Fruit fly (Drosophila melanogaster) Kc167 (cell line): ENCODE results near the gene CG11381.

ENCODE experiments used
- Myc ChIP-seq: fragments of >200 bp; optimal IDR thresholded peaks from 2 replicates; lab custom pipeline; 2017; ENCODE audit warnings: missing external identifiers
- Sin3A ChIP-seq: fragments of >200 bp; optimal IDR thresholded peaks from 2 replicates; lab custom pipeline; 2018; ENCODE audit warnings: missing external identifiers
- h ChIP-seq: fragments of >200 bp; optimal IDR thresholded peaks from 3 replicates; lab custom pipeline; 2018; ENCODE audit warnings: missing external identifiers
- insv ChIP-seq: fragments of >200 bp; optimal IDR thresholded peaks from 3 replicates; lab custom pipeline; 2018; ENCODE audit warnings: missing external identifiers
- psq ChIP-seq: fragments of >200 bp; optimal IDR thresholded peaks from 2 replicates; lab custom pipeline; 2017; ENCODE audit warnings: missing external identifiers
- ttk ChIP-seq: sonication (Bioruptor generic); optimal IDR thresholded peaks from 2 replicates; lab custom pipeline; 2017; ENCODE audit warnings: missing external identifiers

CG11381 gene

DNA sequence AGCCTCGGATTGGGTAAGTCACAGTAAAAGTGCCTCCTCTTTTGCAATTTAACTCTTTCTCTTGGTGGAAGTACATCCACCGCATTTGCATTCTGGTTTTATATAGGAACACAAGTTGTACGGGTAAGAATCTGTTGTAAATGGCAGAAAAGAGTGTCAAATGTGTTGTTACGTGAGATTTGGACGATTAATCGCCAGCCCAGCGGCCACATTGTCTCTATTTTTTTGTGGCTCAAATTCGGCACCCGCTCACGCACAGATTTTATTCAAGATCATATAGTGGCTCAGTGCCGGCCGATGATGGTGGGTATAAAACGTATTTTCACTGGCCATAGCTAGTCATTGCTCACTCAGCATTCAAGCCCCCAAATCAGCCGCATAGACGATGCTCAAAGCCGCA, at the start of gene CG11381:
CG11381 (plus strand) TSS at position 301 of the 400 bp plus-strand sequence.
- TF ChIP-seq Sin3A (lab: Kevin White, UChicago) (no peak), insv (no peak), h (lab: Kevin White, UChicago) (no peak), Myc (lab: Kevin White, UChicago) (no peak), psq (no peak), ttk (lab: Kevin White, UChicago) (no peak)

DNA sequence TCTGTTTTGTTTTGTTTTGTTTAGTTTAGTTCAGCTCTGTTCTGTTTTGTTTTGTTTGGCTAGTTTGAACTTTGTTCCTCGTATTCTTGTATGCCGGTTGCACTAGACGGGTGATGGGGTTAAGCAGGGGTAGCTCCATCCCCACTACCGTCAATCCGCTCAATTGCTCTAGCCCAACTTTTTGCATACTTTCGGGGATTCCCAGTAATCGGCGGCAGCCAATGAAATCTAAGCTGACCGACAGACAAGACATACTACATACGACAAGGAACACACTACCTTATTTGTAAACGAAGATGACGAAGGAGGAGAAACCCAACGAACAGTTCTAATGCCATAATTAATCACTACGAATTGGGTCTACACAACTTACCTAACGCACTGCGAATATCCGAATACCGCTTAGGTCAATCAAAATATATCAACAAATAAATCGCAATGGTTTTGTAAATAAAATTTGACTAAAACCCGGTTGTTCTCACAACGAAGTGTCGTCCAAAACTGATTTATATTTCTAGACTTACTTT, 41.6 kb upstream of the CG11381 start, which contains the start of gene eIF4E7:
eIF4E7 (minus strand) TSS at position 477 of the 527 bp plus-strand sequence.
- TF ChIP-seq h (lab: Kevin White, UChicago) (no peak), insv (no peak), psq (no peak), Sin3A (lab: Kevin White, UChicago) (no peak), Myc (lab: Kevin White, UChicago) (no peak), ttk (lab: Kevin White, UChicago) (no peak)

DNA sequence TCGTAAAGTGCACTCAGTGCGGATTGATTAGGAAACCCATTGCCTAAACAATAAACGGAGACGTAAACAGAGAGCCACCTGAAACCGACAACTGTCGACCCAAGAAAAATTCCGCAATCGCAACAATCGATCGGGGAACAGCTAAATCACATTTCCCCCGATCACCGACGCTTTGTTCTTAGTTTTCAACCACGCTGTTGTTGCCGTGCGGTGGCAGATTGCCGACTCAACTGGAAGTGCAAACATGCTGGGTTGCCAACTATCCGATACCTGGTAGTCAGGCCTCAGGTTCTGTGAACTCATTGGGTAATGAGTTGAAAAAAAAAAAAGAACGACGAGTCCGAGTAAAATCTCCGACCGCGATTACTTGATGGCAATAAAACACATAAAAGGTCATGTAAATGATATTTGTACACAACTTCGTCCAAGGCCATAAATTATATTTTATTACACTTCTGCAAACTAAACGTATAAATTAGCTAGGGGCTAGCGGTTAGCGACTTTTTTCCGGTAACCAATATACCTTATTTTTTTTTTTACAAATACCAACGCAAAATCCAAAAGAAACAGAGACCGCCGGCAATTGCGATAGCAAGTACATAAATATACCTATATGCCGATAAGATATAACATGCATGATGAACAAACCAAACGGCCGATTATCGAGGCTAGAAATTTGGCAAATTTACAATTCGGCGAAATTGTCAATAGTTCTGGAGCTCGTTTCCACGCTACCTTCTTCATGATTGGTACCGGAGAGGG, 33.3 kb upstream of the CG11381 start, which contains the start of gene CG11378:
CG11378 (plus strand) TSS at position 712 of the 762 bp plus-strand sequence.
- no peak for TF ChIP-seq h (lab: Kevin White, UChicago)
- no peak for TF ChIP-seq ttk (lab: Kevin White, UChicago)
- TF ChIP-seq psq, result no peak
- no peak for TF ChIP-seq Sin3A (lab: Kevin White, UChicago)
- TF ChIP-seq Myc (lab: Kevin White, UChicago), result no peak

DNA sequence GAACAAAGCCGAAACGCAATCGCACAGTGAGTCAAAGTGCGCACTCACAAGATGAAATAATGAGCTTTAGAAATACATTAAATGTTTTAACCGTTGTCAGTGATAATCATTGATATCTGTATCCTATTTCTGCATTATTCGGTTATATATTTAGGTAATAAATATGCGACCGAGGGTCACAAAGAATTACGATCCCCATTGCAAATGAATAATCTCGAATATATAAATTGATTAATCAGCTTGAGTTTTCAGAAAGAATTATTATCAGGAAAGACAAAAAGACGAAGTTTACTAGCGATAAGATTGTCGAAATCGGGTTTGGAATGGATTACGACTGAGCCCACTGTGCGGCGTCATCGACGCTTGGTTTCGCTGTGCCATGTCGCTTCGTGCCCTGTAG, 32.6 kb upstream of the CG11381 start:
- TF ChIP-seq insv (no peak), ttk (lab: Kevin White, UChicago) (no peak), psq (no peak), Sin3A (lab: Kevin White, UChicago) (no peak), h (lab: Kevin White, UChicago) (no peak), Myc (lab: Kevin White, UChicago) (no peak)

DNA sequence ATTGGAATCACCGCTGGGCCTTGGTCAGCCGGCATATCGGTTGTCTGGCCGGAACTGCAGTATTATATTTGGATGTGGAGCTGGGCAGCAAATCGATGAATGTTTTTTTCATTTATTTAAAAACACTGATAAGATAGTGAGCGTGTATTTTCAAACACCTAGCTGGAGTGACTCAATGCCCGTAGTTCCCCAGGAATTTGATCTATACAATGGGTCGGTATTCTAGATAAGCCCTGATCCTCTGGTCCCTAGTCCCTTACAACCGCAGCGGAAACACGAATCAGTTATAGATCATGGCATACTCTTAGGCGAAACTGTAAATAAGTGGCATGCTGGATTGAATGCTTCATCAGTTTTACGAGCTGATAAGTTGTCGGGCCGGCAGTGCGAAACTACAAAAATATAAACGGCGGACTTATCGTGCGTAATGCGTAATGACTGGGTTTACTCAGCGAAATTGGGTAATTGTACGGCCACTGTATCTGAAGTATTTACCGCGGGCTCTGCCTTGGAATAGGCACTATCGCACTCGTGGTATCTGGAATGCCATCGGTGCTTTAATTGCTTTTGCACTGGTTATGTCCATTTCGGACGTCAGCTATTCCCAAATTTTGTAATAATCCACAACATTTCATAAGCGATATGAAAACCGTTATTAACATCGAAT, 30.7 kb upstream of the CG11381 start:
- TF ChIP-seq psq (no peak), h (lab: Kevin White, UChicago) (no peak)

DNA sequence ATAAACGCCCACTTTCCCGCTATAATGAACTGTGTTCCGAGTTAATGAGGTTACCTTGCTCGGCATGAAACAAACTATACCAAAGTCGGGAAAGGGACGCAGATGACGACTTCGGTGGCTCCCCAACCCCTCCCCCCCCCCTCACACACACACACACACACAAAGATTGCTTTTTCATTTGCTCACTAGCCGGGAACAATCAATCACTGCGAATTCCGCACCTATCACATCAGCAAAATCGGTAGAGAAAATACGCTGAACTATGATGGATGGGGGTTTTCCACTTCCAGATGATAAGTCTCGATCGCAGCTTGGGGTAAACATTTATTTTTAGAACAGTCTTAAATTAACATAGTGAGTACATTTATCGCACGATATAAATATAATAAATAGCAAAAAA, 30.0 kb upstream of the CG11381 start:
- no peak for TF ChIP-seq ttk (lab: Kevin White, UChicago)
- TF ChIP-seq h (lab: Kevin White, UChicago), result no peak
- no peak for TF ChIP-seq Myc (lab: Kevin White, UChicago)
- TF ChIP-seq psq, result no peak
- no peak for TF ChIP-seq insv
- TF ChIP-seq Sin3A (lab: Kevin White, UChicago), result no peak

DNA sequence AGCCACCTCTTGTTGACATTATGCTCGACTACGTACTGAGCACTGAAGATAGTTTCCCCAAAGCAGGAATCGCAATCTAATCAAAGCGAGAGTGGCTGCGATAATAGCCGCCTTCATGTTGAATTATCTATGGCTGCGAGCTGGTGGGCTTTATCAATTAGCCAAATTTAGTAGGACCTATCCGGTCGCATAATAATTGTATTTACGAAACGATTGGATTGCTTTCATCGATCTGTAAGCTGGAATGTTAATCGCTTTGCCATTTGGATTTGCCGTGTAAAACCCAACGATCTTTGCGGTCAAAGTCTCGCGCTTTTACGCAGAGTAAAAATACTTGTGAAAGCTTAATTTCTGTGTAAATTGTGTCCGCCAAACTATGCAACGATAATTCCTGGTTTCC, 27.6 kb upstream of the CG11381 start, which contains the start of gene CG11384:
CG11384 (minus strand) TSS at position 43 of the 400 bp plus-strand sequence.
- TF ChIP-seq Myc (lab: Kevin White, UChicago) (no peak), h (lab: Kevin White, UChicago) (no peak), Sin3A (lab: Kevin White, UChicago) (no peak), psq (no peak), ttk (lab: Kevin White, UChicago) (no peak), insv (no peak)

DNA sequence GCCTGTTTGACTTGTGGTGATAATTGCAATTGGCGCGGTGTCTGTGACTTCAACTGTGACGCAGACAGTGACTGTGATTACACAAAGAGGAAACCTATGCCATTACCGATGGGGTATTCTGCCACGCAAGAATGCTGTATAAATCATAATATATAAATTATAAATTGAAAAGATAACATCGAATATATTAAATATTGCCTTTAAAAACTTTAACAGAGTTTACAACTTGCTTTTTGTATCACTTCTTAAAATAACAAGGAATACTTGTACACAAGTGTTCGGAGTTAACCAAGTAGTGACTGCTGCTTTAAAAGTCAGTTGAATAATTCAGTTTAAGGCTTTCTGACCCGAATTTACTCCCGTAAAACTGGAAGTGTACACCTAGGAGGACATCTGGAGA, 23.7 kb upstream of the CG11381 start, which contains the start of gene CG11379:
CG11379 (plus strand) TSS at position 301 of the 400 bp plus-strand sequence.
- TF ChIP-seq psq (no peak), Myc (lab: Kevin White, UChicago) (no peak)

DNA sequence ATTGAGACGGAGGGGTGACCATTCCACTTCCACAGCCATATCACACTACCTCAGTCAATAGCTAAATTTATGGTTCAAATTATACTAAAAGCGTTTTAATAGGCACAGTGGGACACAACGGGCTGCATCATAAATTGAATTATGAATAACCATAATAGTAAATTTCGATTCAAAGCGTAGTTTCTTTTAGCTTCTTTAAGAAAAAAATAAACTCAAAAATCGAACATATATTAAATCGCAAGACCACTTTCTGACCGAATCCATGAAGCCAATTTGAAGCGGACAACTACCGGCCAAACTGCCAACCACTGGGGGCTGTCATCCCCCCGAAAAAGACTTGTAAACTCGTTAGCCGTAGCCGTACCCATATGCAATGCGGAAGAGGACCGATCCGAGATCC, 22.7 kb upstream of the CG11381 start:
- TF ChIP-seq insv (no peak), Myc (lab: Kevin White, UChicago) (no peak), Sin3A (lab: Kevin White, UChicago) (no peak), h (lab: Kevin White, UChicago) (no peak), psq (no peak), ttk (lab: Kevin White, UChicago) (no peak)

DNA sequence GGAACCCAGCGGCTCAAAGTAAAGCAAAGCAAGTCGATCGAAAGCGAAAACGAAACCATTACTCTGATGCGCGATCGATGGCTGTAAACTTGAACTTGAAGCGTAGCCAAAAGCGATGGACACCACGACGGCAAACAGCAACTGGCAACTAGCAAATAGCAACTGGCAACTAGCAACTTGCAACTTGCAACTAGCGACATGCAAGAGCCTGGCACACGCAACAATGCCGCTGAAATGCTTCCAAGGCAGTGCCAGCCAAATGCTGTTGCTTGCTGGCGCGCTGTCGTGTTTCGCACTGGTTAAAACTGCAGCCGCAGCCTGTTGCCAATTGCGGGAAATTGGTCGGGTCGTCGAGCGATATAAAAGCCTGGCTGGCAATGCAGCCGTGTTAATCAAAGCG, 22.3 kb upstream of the CG11381 start, which contains the start of gene CG14627:
CG14627 (plus strand) TSS at position 301 of the 400 bp plus-strand sequence.
- TF ChIP-seq ttk (lab: Kevin White, UChicago) (no peak), Sin3A (lab: Kevin White, UChicago) (no peak), insv (no peak), h (lab: Kevin White, UChicago) (no peak), Myc (lab: Kevin White, UChicago) (no peak), psq (no peak)

DNA sequence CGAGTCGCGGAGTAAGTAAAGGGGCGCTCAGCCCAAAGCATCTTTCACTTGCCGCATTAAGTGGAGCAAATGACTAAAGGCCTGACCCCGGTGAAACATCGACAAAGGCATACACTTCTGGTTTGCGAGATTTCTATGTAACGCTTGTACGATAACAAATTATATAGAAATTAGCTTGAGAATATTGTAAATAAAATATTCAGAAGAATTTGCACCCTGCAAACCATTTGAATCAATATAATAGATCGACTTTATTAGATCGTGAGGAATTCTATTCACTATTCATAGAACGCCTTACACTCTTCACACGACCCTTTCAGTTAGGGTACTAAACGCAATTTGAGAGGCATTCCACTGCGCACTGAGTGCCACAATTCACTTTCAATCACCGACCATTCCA, 19.8 kb upstream of the CG11381 start:
- TF ChIP-seq Myc (lab: Kevin White, UChicago) (no peak), h (lab: Kevin White, UChicago) (no peak), insv (no peak)

DNA sequence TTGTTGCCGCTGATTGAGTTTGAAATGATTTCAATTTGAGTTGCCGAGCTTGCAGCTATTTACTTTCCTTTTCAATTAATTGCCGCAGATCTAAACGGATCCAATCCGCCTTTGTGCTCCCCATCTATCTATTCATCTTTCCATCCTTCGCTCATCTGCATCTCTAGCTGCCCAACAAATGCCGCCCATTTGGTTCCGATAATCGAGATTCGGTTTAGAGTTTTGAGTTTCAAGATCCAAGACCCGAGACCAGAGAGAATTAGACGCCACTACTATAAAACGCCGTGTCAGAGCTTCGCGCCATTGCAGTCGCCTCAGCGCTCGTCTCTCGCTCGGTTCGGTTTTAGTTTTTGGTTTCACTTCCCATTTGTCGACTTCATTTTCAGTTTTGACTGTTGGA, 19.1 kb upstream of the CG11381 start, which contains the start of gene CG14626:
CG14626 (plus strand) TSS at position 301 of the 400 bp plus-strand sequence.
- TF ChIP-seq psq (no peak), Sin3A (lab: Kevin White, UChicago) (no peak), h (lab: Kevin White, UChicago) (no peak), ttk (lab: Kevin White, UChicago) (no peak)
